Fruit fly (Drosophila melanogaster) whole organism, embryonic: ENCODE data around the gene Nep5.

Experiments
- Bdp1 ChIP-seq: fragments of 200-800 bp; sonication (Bioruptor generic); optimal IDR thresholded peaks from 3 replicates; lab custom pipeline; 2016; ENCODE audit warnings: missing biosample characterization, missing genetic modification characterization
- BtbVII ChIP-seq: fragments of 200-800 bp; sonication (Bioruptor generic); optimal IDR thresholded peaks from 3 replicates; lab custom pipeline; 2017; ENCODE audit warnings: missing biosample characterization, mild to moderate bottlenecking, missing genetic modification characterization
- C15 ChIP-seq: fragments of 200-800 bp; sonication (Bioruptor generic); IDR thresholded peaks from 3 replicates; pipeline ENCODE4 v1.3.6; 2022; ENCODE audit warnings: missing biosample characterization, missing genetic modification characterization
- CG10366 ChIP-seq: fragments of 200-800 bp; sonication (Bioruptor generic); IDR thresholded peaks from 2 replicates; pipeline ENCODE4 v1.3.6; 2022; ENCODE audit warnings: missing biosample characterization, missing genetic modification characterization
- CG10565 ChIP-seq: fragments of 200-800 bp; sonication (Bioruptor generic); optimal IDR thresholded peaks from 3 replicates; lab custom pipeline; 2016; ENCODE audit warnings: missing biosample characterization, mild to moderate bottlenecking, missing genetic modification characterization
- CG13894 ChIP-seq: fragments of 200-800 bp; sonication (Bioruptor generic); optimal IDR thresholded peaks from 3 replicates; lab custom pipeline; 2018; ENCODE audit warnings: missing biosample characterization, mild to moderate bottlenecking, missing genetic modification characterization, moderate library complexity
- CG14441 ChIP-seq: fragments of 200-800 bp; sonication (Bioruptor generic); IDR thresholded peaks from 2 replicates; pipeline ENCODE4 v1.3.6; 2022; ENCODE audit warnings: missing biosample characterization, missing genetic modification characterization
- CG15514 ChIP-seq: fragments of 200-800 bp; sonication (Bioruptor generic); optimal IDR thresholded peaks from 3 replicates; lab custom pipeline; 2017; ENCODE audit warnings: missing biosample characterization, missing genetic modification characterization, mild to moderate bottlenecking, moderate library complexity, missing genetic modification reagents
- CG17359 ChIP-seq: fragments of 200-800 bp; sonication (Bioruptor generic); optimal IDR thresholded peaks from 3 replicates; lab custom pipeline; 2018; ENCODE audit warnings: missing biosample characterization, mild to moderate bottlenecking, missing genetic modification characterization, moderate library complexity
- CG1832 ChIP-seq: fragments of 200-800 bp; sonication (Bioruptor generic); optimal IDR thresholded peaks from 2 replicates; lab custom pipeline; 2017; ENCODE audit warnings: missing biosample characterization, mild to moderate bottlenecking, missing genetic modification characterization, inconsistent platforms
- CG2712 ChIP-seq: fragments of 200-800 bp; optimal IDR thresholded peaks from 3 replicates; lab custom pipeline; 2019; ENCODE audit warnings: missing biosample characterization, mild to moderate bottlenecking, missing genetic modification characterization, moderate library complexity
- CG6254 ChIP-seq: fragments of 200-800 bp; sonication (Bioruptor generic); optimal IDR thresholded peaks from 3 replicates; lab custom pipeline; 2017; ENCODE audit warnings: mild to moderate bottlenecking, missing biosample characterization, missing genetic modification reagents, missing genetic modification characterization
- CG7556 ChIP-seq: fragments of 200-800 bp; sonication (Bioruptor generic); optimal IDR thresholded peaks from 2 replicates; lab custom pipeline; 2017; ENCODE audit warnings: missing biosample characterization, mild to moderate bottlenecking, missing genetic modification characterization
- CG8478 ChIP-seq: fragments of >200 bp; optimal IDR thresholded peaks from 2 replicates; lab custom pipeline; 2018
- CG8765 ChIP-seq: fragments of 200-800 bp; sonication (Bioruptor generic); IDR thresholded peaks from 2 replicates; pipeline ENCODE4 v1.3.6; 2022; ENCODE audit warnings: missing biosample characterization, missing genetic modification characterization
- Dll ChIP-seq: fragments of 200-800 bp; sonication (Bioruptor generic); IDR thresholded peaks from 4 replicates; pipeline ENCODE4 v1.3.6; 2022; ENCODE audit warnings: missing biosample characterization, missing genetic modification characterization; ENCODE audit not compliant: partially characterized antibody
- ERR ChIP-seq: fragments of 200-800 bp; sonication (Bioruptor generic); optimal IDR thresholded peaks from 2 replicates; lab custom pipeline; 2016; ENCODE audit warnings: missing biosample characterization, missing genetic modification characterization
- Fer3 ChIP-seq: fragments of 200-800 bp; sonication (Bioruptor generic); optimal IDR thresholded peaks from 2 replicates; lab custom pipeline; 2018; ENCODE audit warnings: missing biosample characterization, mild to moderate bottlenecking, missing genetic modification characterization, moderate library complexity
- Gug ChIP-seq: fragments of 200-800 bp; sonication (Bioruptor generic); IDR thresholded peaks from 4 replicates; pipeline ENCODE4 v1.3.6; 2022; ENCODE audit warnings: missing biosample characterization, missing genetic modification characterization
- H2.0 ChIP-seq: fragments of 200-800 bp; sonication (Bioruptor generic); IDR thresholded peaks from 2 replicates; pipeline ENCODE4 v1.3.6; 2022; ENCODE audit warnings: missing biosample characterization, missing genetic modification characterization
- HLHmδ ChIP-seq: fragments of 200-800 bp; sonication (Bioruptor generic); optimal IDR thresholded peaks from 2 replicates; lab custom pipeline; 2018; ENCODE audit warnings: missing biosample characterization, mild to moderate bottlenecking, missing genetic modification characterization, moderate library complexity
- Hr51 ChIP-seq, 2 experiments: fragments of 200-800 bp; sonication (Bioruptor generic); optimal IDR thresholded peaks; 2 replicates in 1 of 2; 3 replicates in 1 of 2; lab custom pipeline; 2016 to 2018; ENCODE audit warnings: missing biosample characterization in 2 of 2, missing genetic modification characterization in 2 of 2, mild to moderate bottlenecking in 1 of 2, moderate library complexity in 1 of 2
- Lim3 ChIP-seq: fragments of 200-800 bp; sonication (Bioruptor generic); IDR thresholded peaks from 2 replicates; pipeline ENCODE4 v1.3.6; 2022; ENCODE audit warnings: missing biosample characterization, missing genetic modification characterization
- Mes4 ChIP-seq: fragments of 200-800 bp; sonication (Bioruptor generic); optimal IDR thresholded peaks from 2 replicates; lab custom pipeline; 2016; ENCODE audit warnings: missing biosample characterization, missing genetic modification characterization
- Mrtf ChIP-seq: fragments of 200-800 bp; sonication (Bioruptor generic); IDR thresholded peaks from 3 replicates; pipeline ENCODE4 v1.3.6; 2022; ENCODE audit warnings: missing biosample characterization, missing genetic modification characterization
- NK7.1 ChIP-seq: fragments of 200-800 bp; sonication (Bioruptor generic); optimal IDR thresholded peaks from 3 replicates; lab custom pipeline; 2016; ENCODE audit warnings: missing biosample characterization, missing genetic modification characterization
- NfI ChIP-seq: fragments of 200-800 bp; sonication (Bioruptor generic); optimal IDR thresholded peaks from 3 replicates; lab custom pipeline; 2018; ENCODE audit warnings: missing biosample characterization, mild to moderate bottlenecking, missing genetic modification characterization, moderate library complexity
- Sox102F ChIP-seq: fragments of 200-800 bp; sonication (Bioruptor generic); optimal IDR thresholded peaks from 2 replicates; lab custom pipeline; 2018; ENCODE audit warnings: missing biosample characterization, mild to moderate bottlenecking, missing genetic modification characterization, moderate library complexity
- Sry-β ChIP-seq: fragments of 200-800 bp; sonication (Bioruptor generic); optimal IDR thresholded peaks from 2 replicates; lab custom pipeline; 2018; ENCODE audit warnings: missing biosample characterization, mild to moderate bottlenecking, missing genetic modification characterization, moderate library complexity
- ase ChIP-seq: fragments of 200-800 bp; sonication (Bioruptor generic); IDR thresholded peaks from 3 replicates; pipeline ENCODE4 v1.3.6; 2022; ENCODE audit warnings: missing biosample characterization, missing genetic modification characterization
- bsh ChIP-seq, 2 experiments: fragments of 200-800 bp; sonication (Bioruptor generic); optimal IDR thresholded peaks; 2 replicates each; lab custom pipeline; 2017 to 2018; ENCODE audit warnings: mild to moderate bottlenecking in 2 of 2, missing biosample characterization in 2 of 2, missing genetic modification characterization in 2 of 2, moderate library complexity in 1 of 2
- caup ChIP-seq: fragments of 200-800 bp; sonication (Bioruptor generic); optimal IDR thresholded peaks from 3 replicates; lab custom pipeline; 2017; ENCODE audit warnings: missing biosample characterization, mild to moderate bottlenecking, missing genetic modification characterization, moderate library complexity; ENCODE audit not compliant: severe bottlenecking
- chinmo ChIP-seq: fragments of 200-800 bp; sonication (Bioruptor generic); IDR thresholded peaks from 4 replicates; pipeline ENCODE4 v1.3.6; 2022; ENCODE audit warnings: missing biosample characterization, missing genetic modification characterization; ENCODE audit not compliant: partially characterized antibody
- crp ChIP-seq, 2 experiments: fragments of 200-800 bp; sonication (Bioruptor generic); optimal IDR thresholded peaks; 2 replicates in 1 of 2; 3 replicates in 1 of 2; lab custom pipeline; 2017; ENCODE audit warnings: missing biosample characterization in 2 of 2, missing genetic modification characterization in 2 of 2, mild to moderate bottlenecking in 1 of 2, moderate library complexity in 1 of 2
- dmrt99B ChIP-seq: fragments of 200-800 bp; sonication (Bioruptor generic); optimal IDR thresholded peaks from 2 replicates; lab custom pipeline; 2018; ENCODE audit warnings: missing biosample characterization, mild to moderate bottlenecking, missing genetic modification characterization, moderate library complexity
- dpn ChIP-seq, 2 experiments: fragments of 200-800 bp; sonication (Bioruptor generic); optimal IDR thresholded peaks; 3 replicates each; lab custom pipeline; 2016; ENCODE audit warnings: missing biosample characterization in 2 of 2, missing genetic modification characterization in 2 of 2
- gcm ChIP-seq: fragments of 200-800 bp; sonication (Bioruptor generic); optimal IDR thresholded peaks from 2 replicates; lab custom pipeline; 2019; ENCODE audit warnings: missing biosample characterization, mild to moderate bottlenecking, missing genetic modification characterization, moderate library complexity
- ham ChIP-seq: fragments of 200-800 bp; sonication (Bioruptor generic); IDR thresholded peaks from 2 replicates; pipeline ENCODE4 v1.3.6; 2022; ENCODE audit warnings: missing biosample characterization, missing genetic modification characterization
- hkb ChIP-seq, 2 experiments: fragments of 200-800 bp in 1 of 2; fragments of >200 bp in 1 of 2; sonication (Bioruptor generic) in 1 of 2; IDR thresholded peaks in 1 of 2; optimal IDR thresholded peaks in 1 of 2; 2 replicates each; pipeline versions ENCODE4 v1.3.6 to Lab custom; 2017 to 2022; ENCODE audit warnings: missing biosample characterization in 1 of 2, missing genetic modification characterization in 1 of 2
- inv ChIP-seq: fragments of 200-800 bp; sonication (Bioruptor generic); IDR thresholded peaks from 2 replicates; pipeline ENCODE4 v1.3.6; 2022; ENCODE audit warnings: missing biosample characterization, missing genetic modification characterization; ENCODE audit not compliant: partially characterized antibody
- lilli ChIP-seq: fragments of 200-800 bp; sonication (Bioruptor generic); optimal IDR thresholded peaks from 3 replicates; lab custom pipeline; 2016; ENCODE audit warnings: missing biosample characterization, missing genetic modification characterization
- lola ChIP-seq, 3 experiments: fragments of >200 bp in 2 of 3; fragments of 200-800 bp in 1 of 3; sonication (Bioruptor generic) in 1 of 3; optimal IDR thresholded peaks; 2 replicates each; lab custom pipeline; 2017 to 2019; ENCODE audit warnings: missing biosample characterization in 3 of 3, missing genetic modification characterization in 3 of 3, mild to moderate bottlenecking in 1 of 3, moderate library complexity in 1 of 3
- shn ChIP-seq: fragments of 200-800 bp; sonication (Bioruptor generic); optimal IDR thresholded peaks from 3 replicates; lab custom pipeline; 2016; ENCODE audit warnings: missing biosample characterization, missing genetic modification characterization
- tio ChIP-seq: fragments of 200-800 bp; sonication (Bioruptor generic); optimal IDR thresholded peaks from 2 replicates; lab custom pipeline; 2017; ENCODE audit warnings: missing biosample characterization, missing genetic modification characterization, inconsistent platforms
- trem ChIP-seq: fragments of 200-800 bp; optimal IDR thresholded peaks from 3 replicates; lab custom pipeline; 2019; ENCODE audit warnings: missing biosample characterization, mild to moderate bottlenecking, missing genetic modification characterization, moderate library complexity
- trh ChIP-seq: fragments of 200-800 bp; sonication (Bioruptor generic); optimal IDR thresholded peaks from 2 replicates; lab custom pipeline; 2016; ENCODE audit warnings: missing biosample characterization, missing genetic modification characterization
- twi ChIP-seq: fragments of 200-800 bp; optimal IDR thresholded peaks from 2 replicates; lab custom pipeline; 2019; ENCODE audit warnings: missing biosample characterization, mild to moderate bottlenecking, missing genetic modification characterization, moderate library complexity
- yki ChIP-seq: fragments of >200 bp; optimal IDR thresholded peaks from 3 replicates; lab custom pipeline; 2018

Nep5 gene

dm6 chr3R:27070906-27071498, 7.0 kb upstream of the Nep5 start (continued):
- TF ChIP-seq ERR (GFP tag; lab: Kevin White, UChicago) (no peak), shn (peak; percentile 20), CG1832 (GFP tag; lab: Kevin White, UChicago) (no peak), Sry-β (GFP tag; lab: Kevin White, UChicago) (no peak), CG17359 (no peak), Dll (GFP tag; lab: Robert Waterston, UW) (0 out of 4 replicates have a peak, but pooled peaks have one; percentile 16), C15 (GFP tag; lab: Robert Waterston, UW) (no peak), Lim3 (no peak), Sox102F (GFP tag; lab: Kevin White, UChicago) (peak; percentile 24), crp (GFP tag; optimal IDR thresholded peaks at IDR 0.05; lab: Kevin White, UChicago) (no peak), ham (GFP tag; lab: Robert Waterston, UW) (no peak), CG2712 (tag; lab: Kevin White, UChicago) (no peak), NfI (GFP tag; lab: Kevin White, UChicago) (peak; percentile 1), NK7.1 (GFP tag; lab: Kevin White, UChicago) (no peak), Hr51 (GFP tag; optimal IDR thresholded peaks at IDR 0.05; lab: Kevin White, UChicago) (peak in 1 of 2 experiments; percentile 25), trh (GFP tag; lab: Kevin White, UChicago) (no peak), chinmo (GFP tag; lab: Robert Waterston, UW) (0 out of 4 replicates have a peak, but pooled peaks have one; percentile 71), CG14441 (peak; percentile 31; the same call in 1 of the 2 replicates), CG8765 (GFP tag; lab: Robert Waterston, UW) (no peak), ase (GFP tag; lab: Robert Waterston, UW) (0 out of 3 replicates have a peak, but pooled peaks have one; percentile 31), lola (GFP tag; optimal IDR thresholded peaks at IDR 0.05; lab: Kevin White, UChicago) (no peak), BtbVII (GFP tag; lab: Kevin White, UChicago) (no peak), Gug (GFP tag; lab: Robert Waterston, UW) (0 out of 4 replicates have a peak, but pooled peaks have one; percentile 15), bsh (GFP tag; optimal IDR thresholded peaks at IDR 0.05; lab: Kevin White, UChicago) (no peak), CG13894 (tag; lab: Kevin White, UChicago) (no peak), yki (no peak), CG10565 (GFP tag; lab: Kevin White, UChicago) (no peak), lilli (GFP tag; lab: Kevin White, UChicago) (peak; percentile 29), HLHmδ (no peak), twi (tag; lab: Kevin White, UChicago) (no peak), Mrtf (GFP tag; lab: Robert Waterston, UW) (no peak), CG7556 (GFP tag; lab: Kevin White, UChicago) (no peak), dpn (GFP tag; optimal IDR thresholded peaks at IDR 0.05; lab: Kevin White, UChicago) (peak in 1 of 2 experiments; percentile 19), H2.0 (peak; percentile 12; the same call in 1 of the 2 replicates), CG6254 (GFP tag; lab: Kevin White, UChicago) (no peak), CG10366 (GFP tag; lab: Robert Waterston, UW) (peak; percentile 30; the same call in 1 of the 2 replicates), Bdp1 (GFP tag; lab: Kevin White, UChicago) (no peak), Fer3 (tag; lab: Kevin White, UChicago) (peak; percentile 1), CG15514 (GFP tag; lab: Kevin White, UChicago) (peak; percentile 10), inv (GFP tag; lab: Robert Waterston, UW) (no peak), Mes4 (no peak), dmrt99B (tag; lab: Kevin White, UChicago) (peak; percentile 8), trem (tag; lab: Kevin White, UChicago) (no peak), CG8478 (no peak), caup (GFP tag; lab: Kevin White, UChicago) (no peak), tio (GFP tag; lab: Kevin White, UChicago) (no peak), gcm (no peak), hkb (optimal IDR thresholded peaks at IDR 0.05; lab: Kevin White, UChicago) (no peak), hkb (GFP tag; IDR thresholded peaks at IDR 0.05; lab: Robert Waterston, UW) (peak; percentile 15; the same call in 1 of the 2 replicates)
